Worm (Caenorhabditis elegans) whole organism, L3 larva: ENCODE data around the gene paqr-2.

Experiments used
- ama-1 ChIP-seq: fragments of 150-350 bp; optimal IDR thresholded peaks from 2 replicates; lab custom pipeline; 2018
- elt-2 ChIP-seq: sonication (generic microtip); optimal IDR thresholded peaks from 2 replicates; lab custom pipeline; 2016; ENCODE audit warnings: missing genetic modification reagents, mild to moderate bottlenecking, missing genetic modification characterization, missing compliant biosample characterization
- elt-3 ChIP-seq, 3 experiments: fragments of 150-350 bp in 1 of 3; sonication (generic microtip) in 2 of 3; optimal IDR thresholded peaks; 2 replicates in 2 of 3; 4 replicates in 1 of 3; lab custom pipeline; 2014 to 2017; ENCODE audit warnings: missing biosample characterization in 3 of 3, missing genetic modification characterization in 3 of 3
- hmg-11 ChIP-seq: sonication (generic microtip); optimal IDR thresholded peaks from 2 replicates; lab custom pipeline; 2016; ENCODE audit warnings: missing genetic modification characterization, missing compliant biosample characterization
- jun-1 ChIP-seq: fragments of 150-350 bp; optimal IDR thresholded peaks from 2 replicates; lab custom pipeline; 2014; ENCODE audit warnings: missing biosample characterization, missing genetic modification reagents, missing genetic modification characterization
- lin-15B ChIP-seq: fragments of 150-350 bp; optimal IDR thresholded peaks from 2 replicates; lab custom pipeline; 2014; ENCODE audit warnings: missing biosample characterization, missing genetic modification characterization
- nhr-11 ChIP-seq: fragments of 150-350 bp; optimal IDR thresholded peaks from 2 replicates; lab custom pipeline; 2014; ENCODE audit warnings: missing biosample characterization, missing genetic modification characterization
- nhr-12 ChIP-seq: fragments of 150-350 bp; optimal IDR thresholded peaks from 2 replicates; lab custom pipeline; 2014; ENCODE audit warnings: missing biosample characterization, missing genetic modification characterization
- nhr-237 ChIP-seq: fragments of 150-350 bp; optimal IDR thresholded peaks from 2 replicates; lab custom pipeline; 2014; ENCODE audit warnings: missing biosample characterization, missing genetic modification characterization
- nhr-77 ChIP-seq: fragments of 150-350 bp; optimal IDR thresholded peaks from 2 replicates; lab custom pipeline; 2014; ENCODE audit warnings: missing biosample characterization, missing genetic modification characterization
- snpc-4 ChIP-seq: fragments of 150-350 bp; optimal IDR thresholded peaks from 2 replicates; lab custom pipeline; 2014; ENCODE audit warnings: missing biosample characterization, missing genetic modification characterization
- unc-62 ChIP-seq: fragments of 150-350 bp; sonication (generic microtip); optimal IDR thresholded peaks from 4 replicates; lab custom pipeline; 2014; ENCODE audit warnings: missing biosample characterization, missing genetic modification reagents, missing genetic modification characterization

ce11 chrIII:5371226-5371926 is 8.4 kb downstream of the paqr-2 start, which contains the start of gene szy-2:
- TF ChIP-seq lin-15B (tag; lab: Kevin White, UChicago) = no peak
- no peak for TF ChIP-seq ama-1 (lab: Kevin White, UChicago)
- no peak for TF ChIP-seq nhr-77
- no peak for TF ChIP-seq nhr-12 (tag; lab: Kevin White, UChicago)
- no peak for TF ChIP-seq nhr-237
- TF ChIP-seq snpc-4 = no peak
- no peak for TF ChIP-seq nhr-11 (tag; lab: Kevin White, UChicago)
- TF ChIP-seq unc-62 (GFP tag; lab: Kevin White, UChicago) = no peak
- no peak for TF ChIP-seq jun-1 (tag; lab: Kevin White, UChicago)
- TF ChIP-seq elt-2 (tag; lab: Kevin White, UChicago) = no peak
- no peak for TF ChIP-seq elt-3 (tag; optimal IDR thresholded peaks at IDR 0.05; lab: Kevin White, UChicago)
- TF ChIP-seq hmg-11 = no peak
